Fruit fly (Drosophila melanogaster): ENCODE data around the gene SNF4Agamma.

Gene SNF4Agamma

dm6 chr3R:21101453-21102214 lies 38.9 kb upstream of the SNF4Agamma start, which contains the start of the genes CG7044 and Tbc1d22 (continued):
- TF ChIP-seq CG7928 (GFP tag; optimal IDR thresholded peaks at IDR 0.05) (no peak), CG34224 (GFP tag; IDR thresholded peaks at IDR 0.05; ENCODE audit: partially characterized antibody) (no peak), HLH4C (GFP tag; IDR thresholded peaks at IDR 0.05; ENCODE audit: partially characterized antibody) (no peak), pho (GFP tag; optimal IDR thresholded peaks at IDR 0.05) (peak; percentile 33), Dip3 (GFP tag; optimal IDR thresholded peaks at IDR 0.05) (peak; percentile 28), NFAT (GFP tag; IDR thresholded peaks at IDR 0.05) (peak; percentile 45; the same call in 1 of the 2 replicates), pfk (GFP tag; optimal IDR thresholded peaks at IDR 0.05) (no peak), knrl (GFP tag; IDR thresholded peaks at IDR 0.05; ENCODE audit: partially characterized antibody) (peak; percentile 53; the same call in 2 of the 3 replicates), sr (GFP tag; IDR thresholded peaks at IDR 0.05) (no peak), pnt (GFP tag; optimal IDR thresholded peaks at IDR 0.05) (peak; percentile 43), CG17802 (tag; optimal IDR thresholded peaks at IDR 0.05) (no peak), CG10274 (GFP tag; optimal IDR thresholded peaks at IDR 0.05) (no peak), CG10654 (GFP tag; optimal IDR thresholded peaks at IDR 0.05) (peak; percentile 0), Ada2b (GFP tag; IDR thresholded peaks at IDR 0.05) (no peak), CG31388 (GFP tag; optimal IDR thresholded peaks at IDR 0.05) (no peak), CG2199 (GFP tag; IDR thresholded peaks at IDR 0.05) (0 out of 3 replicates have a peak, but pooled peaks have one; percentile 34), CG12659 (GFP tag; optimal IDR thresholded peaks at IDR 0.05) (peak; percentile 75), Ptx1 (GFP tag; IDR thresholded peaks at IDR 0.05) (peak; percentile 44; the same call in 1 of the 2 replicates), chn (GFP tag; optimal IDR thresholded peaks at IDR 0.05) (peak; percentile 55), GATAe (GFP tag; conservative IDR thresholded peaks at IDR 0.05) (no peak), Sry-δ (GFP tag; optimal IDR thresholded peaks at IDR 0.05) (peak; percentile 59), emc (GFP tag; optimal IDR thresholded peaks at IDR 0.05) (no peak), CG17612 (GFP tag; IDR thresholded peaks at IDR 0.05) (no peak), crol (GFP tag; IDR thresholded peaks at IDR 0.05) (no peak), CG10267 (tag; optimal IDR thresholded peaks at IDR 0.05) (peak; percentile 22), sc (optimal IDR thresholded peaks at IDR 0.05) (no peak), sc (GFP tag; optimal IDR thresholded peaks at IDR 0.05) (no peak), CG14050 (GFP tag; IDR thresholded peaks at IDR 0.05) (no peak), Dref (GFP tag; IDR thresholded peaks at IDR 0.05) (no peak; the same call in 1 of the 2 replicates), HmgD (GFP tag; optimal IDR thresholded peaks at IDR 0.05) (no peak), toy (GFP tag; IDR thresholded peaks at IDR 0.05) (no peak), CG11696 (GFP tag; IDR thresholded peaks at IDR 0.05) (no peak), CG6654 (GFP tag; optimal IDR thresholded peaks at IDR 0.05) (no peak), Dbx (GFP tag; IDR thresholded peaks at IDR 0.05) (peak; percentile 63; the same call in 1 of the 3 replicates), CG7839 (tag; optimal IDR thresholded peaks at IDR 0.05) (no peak), CG16863 (GFP tag; optimal IDR thresholded peaks at IDR 0.05) (no peak), CG18262 (tag; optimal IDR thresholded peaks at IDR 0.05) (peak; percentile 51), gsb (GFP tag; IDR thresholded peaks at IDR 0.05) (no peak), sug (tag; optimal IDR thresholded peaks at IDR 0.05) (peak; percentile 43), CG7271 (tag; optimal IDR thresholded peaks at IDR 0.05) (no peak), odd (GFP tag; optimal IDR thresholded peaks at IDR 0.05) (no peak), CG2116 (GFP tag; optimal IDR thresholded peaks at IDR 0.05) (peak; percentile 29), Nf-YC (tag; optimal IDR thresholded peaks at IDR 0.05) (peak; percentile 54), CG1024 (GFP tag; IDR thresholded peaks at IDR 0.05) (no peak), CG7372 (GFP tag; IDR thresholded peaks at IDR 0.05) (no peak), wdn (GFP tag; IDR thresholded peaks at IDR 0.05) (no peak), Poxn (GFP tag; IDR thresholded peaks at IDR 0.05) (no peak), Mad (GFP tag; optimal IDR thresholded peaks at IDR 0.05) (no peak), CG12071 (GFP tag; optimal IDR thresholded peaks at IDR 0.05) (no peak), CG10366 (GFP tag; IDR thresholded peaks at IDR 0.05) (no peak; the same call in 1 of the 2 replicates)
